Fruit fly (Drosophila melanogaster) whole organism, adult: Measurements from ENCODE around the gene NPFR.

Source experiments
- CG12768 ChIP-seq: fragments of 200-800 bp; sonication (Bioruptor generic); optimal IDR thresholded peaks from 2 replicates; lab custom pipeline; 2017; ENCODE audit warnings: missing biosample characterization, missing genetic modification characterization, mild to moderate bottlenecking, moderate library complexity, missing genetic modification reagents
- CG7101 ChIP-seq: fragments of 200-800 bp; sonication (Bioruptor generic); optimal IDR thresholded peaks from 2 replicates; lab custom pipeline; 2018; ENCODE audit warnings: missing biosample characterization, mild to moderate bottlenecking, missing genetic modification characterization, moderate library complexity
- Clk ChIP-seq: fragments of 200-800 bp; sonication (Bioruptor generic); optimal IDR thresholded peaks from 2 replicates; lab custom pipeline; 2017; ENCODE audit warnings: missing biosample characterization, missing genetic modification characterization
- Hr96 ChIP-seq: fragments of 200-800 bp; sonication (Bioruptor generic); optimal IDR thresholded peaks from 2 replicates; lab custom pipeline; 2016; ENCODE audit warnings: missing biosample characterization, missing genetic modification characterization
- Mnt ChIP-seq: fragments of 200-800 bp; sonication (Bioruptor generic); optimal IDR thresholded peaks from 2 replicates; lab custom pipeline; 2016; ENCODE audit warnings: missing biosample characterization, mild to moderate bottlenecking, missing genetic modification characterization
- bab1 ChIP-seq: fragments of 200-800 bp; sonication (Bioruptor generic); optimal IDR thresholded peaks from 3 replicates; lab custom pipeline; 2019; ENCODE audit warnings: missing biosample characterization, mild to moderate bottlenecking, missing genetic modification characterization, moderate library complexity
- cic ChIP-seq: fragments of 200-800 bp; sonication (Bioruptor generic); optimal IDR thresholded peaks from 2 replicates; lab custom pipeline; 2017; ENCODE audit warnings: missing biosample characterization, mild to moderate bottlenecking, missing genetic modification characterization, moderate library complexity
- kay ChIP-seq: fragments of 200-800 bp; sonication (Bioruptor generic); peaks from one replicate; lab custom pipeline; 2016; ENCODE audit warnings: missing biosample characterization, missing genetic modification characterization, borderline replicate concordance
- pad ChIP-seq: fragments of 200-800 bp; sonication (Bioruptor generic); optimal IDR thresholded peaks from 3 replicates; lab custom pipeline; 2017; ENCODE audit warnings: missing biosample characterization, missing genetic modification characterization, mild to moderate bottlenecking, moderate library complexity, missing genetic modification reagents
- toe ChIP-seq: fragments of 200-800 bp; sonication (Bioruptor generic); optimal IDR thresholded peaks from 2 replicates; lab custom pipeline; 2016; ENCODE audit warnings: missing biosample characterization, missing genetic modification characterization

DNA sequence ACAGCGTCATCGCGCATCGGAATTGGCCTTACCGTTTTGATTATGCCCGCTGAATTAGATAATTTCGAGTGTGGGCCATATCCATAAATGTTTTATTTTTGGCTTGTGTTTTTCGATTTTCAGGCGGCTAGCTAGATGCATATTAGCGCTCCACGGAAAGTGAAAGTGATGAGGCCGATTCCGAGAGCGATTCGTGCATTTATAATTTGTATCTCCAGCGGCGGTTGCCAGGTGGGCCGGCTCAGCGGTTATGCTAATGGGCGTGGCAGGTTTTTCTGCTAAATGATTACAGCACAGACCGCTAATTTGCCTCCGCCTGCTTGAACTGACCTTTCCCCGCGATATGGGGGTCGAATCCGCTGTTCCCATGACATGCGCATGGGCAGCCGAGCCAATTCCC, 57.9 kb downstream of the NPFR start:
- no peak for TF ChIP-seq Clk (GFP tag; lab: Kevin White, UChicago)
- TF ChIP-seq Mnt (GFP tag; lab: Kevin White, UChicago), result no peak
- TF ChIP-seq CG12768 (GFP tag; lab: Kevin White, UChicago), result no peak
- TF ChIP-seq CG7101 (tag; lab: Kevin White, UChicago), result no peak
- no peak for TF ChIP-seq Hr96 (GFP tag; lab: Kevin White, UChicago)
- no peak for TF ChIP-seq cic (GFP tag; lab: Kevin White, UChicago)
- no peak for TF ChIP-seq bab1 (GFP tag; lab: Kevin White, UChicago)
- no peak for TF ChIP-seq pad (GFP tag; lab: Kevin White, UChicago)
- no peak for TF ChIP-seq toe
- TF ChIP-seq kay (GFP tag; lab: Kevin White, UChicago), result no peak
